Worm (Caenorhabditis elegans) whole organism, early embryonic: ENCODE data around the gene mtm-5.

Experiments used
- B0310.2 ChIP-seq: sonication (generic microtip); optimal IDR thresholded peaks from 2 replicates; lab custom pipeline; 2016; ENCODE audit warnings: mild to moderate bottlenecking, missing genetic modification characterization, missing compliant biosample characterization
- F13C5.2 ChIP-seq: sonication (generic microtip); optimal IDR thresholded peaks from 2 replicates; lab custom pipeline; 2017; ENCODE audit warnings: mild to moderate bottlenecking, missing genetic modification characterization, inconsistent platforms, missing compliant biosample characterization
- aly-1 ChIP-seq: sonication (generic microtip); optimal IDR thresholded peaks from 2 replicates; lab custom pipeline; 2016; ENCODE audit warnings: missing genetic modification characterization, missing compliant biosample characterization
- ama-1 ChIP-seq: fragments of 150-350 bp; optimal IDR thresholded peaks from 2 replicates; lab custom pipeline; 2014
- ceh-13 ChIP-seq: fragments of 200-800 bp; sonication (Bioruptor generic); optimal IDR thresholded peaks from 2 replicates; lab custom pipeline; 2018; ENCODE audit warnings: mild to moderate bottlenecking, missing genetic modification characterization, missing compliant biosample characterization
- ceh-36 ChIP-seq: sonication (generic microtip); optimal IDR thresholded peaks from 2 replicates; lab custom pipeline; 2016; ENCODE audit warnings: missing genetic modification characterization, inconsistent platforms, missing compliant biosample characterization
- ets-7 ChIP-seq: sonication (generic microtip); optimal IDR thresholded peaks from 2 replicates; lab custom pipeline; 2016; ENCODE audit warnings: missing genotype, missing genetic modification characterization, missing compliant biosample characterization
- flt-1 ChIP-seq: fragments of 200-800 bp; sonication (Bioruptor generic); IDR thresholded peaks from 2 replicates; pipeline ENCODE4 v1.3.6; 2022; ENCODE audit warnings: missing genetic modification characterization, missing compliant biosample characterization
- hmbx-1 ChIP-seq: sonication (generic microtip); optimal IDR thresholded peaks from 2 replicates; lab custom pipeline; 2016; ENCODE audit warnings: mild to moderate bottlenecking, missing genetic modification characterization, missing compliant biosample characterization
- hmg-4 ChIP-seq: fragments of 200-800 bp; sonication (Bioruptor generic); optimal IDR thresholded peaks from 2 replicates; lab custom pipeline; 2018; ENCODE audit warnings: mild to moderate bottlenecking, missing genetic modification characterization, missing compliant biosample characterization
- hnd-1 ChIP-seq: sonication (generic microtip); optimal IDR thresholded peaks from 2 replicates; lab custom pipeline; 2016; ENCODE audit warnings: missing genetic modification characterization, missing compliant biosample characterization
- pes-1 ChIP-seq: fragments of 200-800 bp; sonication (Bioruptor generic); IDR thresholded peaks from 2 replicates; pipeline ENCODE4 v1.3.6; 2022; ENCODE audit warnings: missing genetic modification reagents, missing genetic modification characterization, missing compliant biosample characterization
- scrt-1 ChIP-seq: fragments of 200-800 bp; sonication (Bioruptor generic); IDR thresholded peaks from 2 replicates; pipeline ENCODE4 v1.3.6; 2022; ENCODE audit warnings: missing genetic modification characterization, missing compliant biosample characterization
- sea-1 ChIP-seq: fragments of 200-800 bp; sonication (Bioruptor generic); conservative IDR thresholded peaks from 2 replicates; pipeline ENCODE4 v1.3.6; 2022; ENCODE audit warnings: missing genetic modification characterization, missing compliant biosample characterization
- tbx-11 ChIP-seq: fragments of 200-800 bp; sonication (Bioruptor generic); IDR thresholded peaks from 2 replicates; pipeline ENCODE4 v1.3.6; 2022; ENCODE audit warnings: missing genetic modification characterization, missing compliant biosample characterization
- tbx-37 ChIP-seq: fragments of 200-800 bp; sonication (Bioruptor generic); conservative IDR thresholded peaks from 2 replicates; pipeline ENCODE4 v1.3.6; 2022; ENCODE audit warnings: missing genetic modification reagents, missing genetic modification characterization, missing compliant biosample characterization
- tra-4 ChIP-seq: sonication (generic microtip); optimal IDR thresholded peaks from 2 replicates; lab custom pipeline; 2017; ENCODE audit warnings: missing genetic modification characterization, missing compliant biosample characterization

Gene mtm-5

DNA sequence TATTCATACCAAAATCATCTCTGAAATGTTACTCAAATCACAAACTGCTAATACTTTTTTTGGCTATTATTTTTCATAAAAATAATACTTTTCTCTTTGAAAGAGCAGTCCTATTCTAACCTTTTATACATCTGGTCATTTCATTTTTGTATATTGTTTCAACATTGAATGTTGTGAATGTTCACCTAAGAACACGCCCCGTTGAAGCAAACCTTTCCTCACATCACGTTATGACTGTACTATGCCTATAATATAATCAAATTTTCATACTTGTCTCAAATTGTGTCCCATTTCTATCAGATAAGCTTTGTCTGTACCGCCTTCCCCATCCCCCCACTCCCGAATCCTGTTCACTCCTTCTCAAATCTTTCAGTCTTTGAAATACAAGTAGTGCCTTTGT lies 24.9 kb downstream of the mtm-5 start:
- no peak for TF ChIP-seq hmbx-1 (tag; lab: Kevin White, UChicago)
- no peak for TF ChIP-seq ama-1
- TF ChIP-seq B0310.2 (tag; lab: Kevin White, UChicago), result no peak
- TF ChIP-seq ceh-13, result no peak
- no peak for TF ChIP-seq tbx-37
- TF ChIP-seq hnd-1 (tag; lab: Kevin White, UChicago), result no peak
- TF ChIP-seq ceh-36 (tag; lab: Kevin White, UChicago), result no peak

DNA sequence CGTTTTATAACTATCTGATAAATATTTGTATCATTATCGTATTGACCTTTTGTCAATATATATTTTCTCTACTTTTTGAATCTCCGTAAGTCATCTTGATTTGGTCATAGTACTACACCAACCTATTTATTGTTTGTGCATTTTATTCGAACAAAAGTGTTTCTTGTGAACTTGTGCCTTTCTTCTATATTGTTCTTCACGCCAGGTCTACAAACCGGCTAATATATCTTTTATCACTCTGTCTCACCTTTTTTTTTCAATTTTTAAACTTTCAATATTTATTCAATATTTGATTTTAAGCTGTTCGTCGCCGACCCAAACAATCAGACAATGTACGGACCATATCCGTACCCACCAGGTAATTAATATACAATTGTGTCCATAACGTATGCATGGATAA lies 27.1 kb downstream of the mtm-5 start, which contains the start of gene hrpa-2:
Gene hrpa-2, plus strand, starts transcription at position 301 of the 400 bp plus-strand sequence.
- TF ChIP-seq ceh-13, result no peak
- no peak for TF ChIP-seq B0310.2 (tag; lab: Kevin White, UChicago)
- no peak for TF ChIP-seq aly-1
- TF ChIP-seq hmbx-1 (tag; lab: Kevin White, UChicago), result no peak
- no peak for TF ChIP-seq tra-4 (tag; lab: Kevin White, UChicago)
- TF ChIP-seq ceh-36 (tag; lab: Kevin White, UChicago), result no peak
- TF ChIP-seq sea-1 (GFP tag; lab: Robert Waterston, UW), result no peak
- TF ChIP-seq flt-1 (GFP tag; lab: Robert Waterston, UW), result no peak
- no peak for TF ChIP-seq hmg-4
- TF ChIP-seq pes-1, result no peak
- no peak for TF ChIP-seq ets-7 (tag; lab: Kevin White, UChicago)
- TF ChIP-seq scrt-1 (GFP tag; lab: Robert Waterston, UW), result no peak
- no peak for TF ChIP-seq ama-1
- TF ChIP-seq hnd-1 (tag; lab: Kevin White, UChicago), result no peak

DNA sequence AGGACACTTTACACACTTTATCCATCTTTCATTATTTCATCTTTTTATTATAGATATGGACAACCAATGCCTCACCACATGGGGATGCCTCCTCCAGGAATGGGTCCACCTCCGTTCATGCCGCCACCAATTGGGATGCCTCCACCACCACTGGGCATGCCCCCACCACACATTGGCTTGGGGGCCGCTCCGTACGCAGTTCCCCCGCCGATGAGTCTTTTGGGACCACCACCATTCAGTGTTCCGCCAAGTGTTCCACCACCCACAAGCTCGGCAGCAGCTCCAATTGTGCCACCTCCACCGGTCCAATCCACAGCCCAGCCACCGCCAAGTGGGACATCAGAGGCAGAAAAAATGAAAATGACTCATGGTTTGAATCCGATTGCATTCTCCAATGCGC lies 28.4 kb downstream of the mtm-5 start:
- TF ChIP-seq hnd-1 (tag; lab: Kevin White, UChicago), result no peak
- peak; percentile 50 for TF ChIP-seq aly-1

DNA sequence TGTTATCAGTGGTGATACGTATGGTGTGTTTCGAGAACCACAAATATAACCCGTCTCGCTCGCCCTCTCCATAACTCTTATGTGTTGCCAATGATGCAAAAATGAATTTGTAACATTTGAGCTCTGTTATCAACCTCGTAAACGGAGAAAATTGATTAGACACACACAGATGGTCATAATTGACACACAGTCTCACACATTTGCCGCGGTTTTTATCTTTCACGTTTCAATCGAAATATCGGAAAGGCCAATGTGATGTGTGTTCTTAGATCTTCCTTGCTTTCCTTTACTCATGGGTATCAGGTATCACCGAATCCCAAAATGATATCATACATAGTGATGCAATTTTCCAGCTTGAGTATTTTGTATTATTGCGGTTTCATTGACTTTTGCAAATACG lies 29.6 kb downstream of the mtm-5 start:
- TF ChIP-seq B0310.2 (tag; lab: Kevin White, UChicago), result no peak
- no peak for TF ChIP-seq hnd-1 (tag; lab: Kevin White, UChicago)
- no peak for TF ChIP-seq pes-1
- TF ChIP-seq aly-1, result no peak
- TF ChIP-seq flt-1 (GFP tag; lab: Robert Waterston, UW), result no peak
- no peak for TF ChIP-seq F13C5.2 (tag; lab: Kevin White, UChicago)
- no peak for TF ChIP-seq hmg-4
- no peak for TF ChIP-seq ceh-36 (tag; lab: Kevin White, UChicago)
- TF ChIP-seq ama-1, result no peak
- TF ChIP-seq scrt-1 (GFP tag; lab: Robert Waterston, UW), result no peak
- no peak for TF ChIP-seq tbx-11
- TF ChIP-seq hmbx-1 (tag; lab: Kevin White, UChicago), result no peak

DNA sequence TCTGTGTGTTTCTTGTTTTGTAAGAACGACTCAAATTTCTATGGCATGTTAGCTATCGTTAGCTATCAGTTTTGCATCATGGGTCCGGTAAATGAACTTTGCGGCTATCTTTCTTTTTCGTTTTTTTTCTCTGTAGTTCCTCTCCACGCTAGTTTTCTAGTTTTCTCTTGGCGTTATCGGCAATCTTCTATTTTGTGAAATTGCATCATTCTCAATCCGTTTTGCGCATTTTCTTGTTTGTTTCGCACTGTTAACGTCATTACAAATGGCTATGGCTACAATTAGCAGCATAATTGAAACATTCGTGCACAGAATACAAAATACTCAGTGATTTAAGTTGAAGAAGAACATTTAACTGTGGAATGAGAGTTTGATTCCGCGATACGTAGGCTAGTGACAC lies 30.2 kb downstream of the mtm-5 start:
- TF ChIP-seq ceh-36 (tag; lab: Kevin White, UChicago) (no peak), pes-1 (no peak), tra-4 (tag; lab: Kevin White, UChicago) (no peak), ama-1 (no peak), sea-1 (GFP tag; lab: Robert Waterston, UW) (no peak), flt-1 (GFP tag; lab: Robert Waterston, UW) (no peak), scrt-1 (GFP tag; lab: Robert Waterston, UW) (no peak), hmbx-1 (tag; lab: Kevin White, UChicago) (no peak), hnd-1 (tag; lab: Kevin White, UChicago) (no peak), F13C5.2 (tag; lab: Kevin White, UChicago) (no peak), ceh-13 (no peak), tbx-11 (no peak), B0310.2 (tag; lab: Kevin White, UChicago) (no peak), hmg-4 (no peak)

DNA sequence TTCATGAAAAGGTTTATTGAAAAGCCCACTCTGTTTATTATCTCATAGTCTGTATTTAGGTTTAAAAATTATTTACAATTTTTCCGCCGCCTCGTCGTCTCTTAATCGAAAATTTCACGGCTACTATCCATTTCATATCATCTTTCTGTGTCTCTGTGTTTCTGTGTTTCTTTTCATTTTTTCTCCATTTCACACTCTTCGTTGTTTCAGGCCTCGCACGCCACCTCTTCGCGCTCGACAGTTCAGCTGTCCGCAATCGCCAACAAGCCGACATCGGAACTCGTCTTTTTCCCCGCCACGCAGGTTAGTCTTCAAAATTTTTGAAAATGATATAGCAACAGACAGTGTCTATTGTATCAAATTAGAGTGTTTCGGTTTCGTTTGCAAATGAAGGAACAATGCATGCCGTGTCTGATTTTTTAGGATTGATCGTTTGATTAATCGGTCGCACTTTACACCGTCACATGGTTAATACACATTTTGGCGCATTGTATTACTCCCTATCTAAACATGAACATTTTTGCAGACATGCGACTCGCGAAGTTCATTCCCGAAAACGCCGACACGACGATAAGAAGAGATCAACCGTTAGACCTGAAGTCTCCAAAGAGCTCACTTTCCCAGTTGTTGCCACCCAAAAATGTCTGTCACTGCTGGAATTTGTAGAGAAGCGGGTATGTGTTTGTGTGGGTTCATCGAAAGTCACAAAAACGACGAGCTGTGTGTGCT lies 32.1 kb downstream of the mtm-5 start:
- TF ChIP-seq ets-7 (tag; lab: Kevin White, UChicago), result no peak

DNA sequence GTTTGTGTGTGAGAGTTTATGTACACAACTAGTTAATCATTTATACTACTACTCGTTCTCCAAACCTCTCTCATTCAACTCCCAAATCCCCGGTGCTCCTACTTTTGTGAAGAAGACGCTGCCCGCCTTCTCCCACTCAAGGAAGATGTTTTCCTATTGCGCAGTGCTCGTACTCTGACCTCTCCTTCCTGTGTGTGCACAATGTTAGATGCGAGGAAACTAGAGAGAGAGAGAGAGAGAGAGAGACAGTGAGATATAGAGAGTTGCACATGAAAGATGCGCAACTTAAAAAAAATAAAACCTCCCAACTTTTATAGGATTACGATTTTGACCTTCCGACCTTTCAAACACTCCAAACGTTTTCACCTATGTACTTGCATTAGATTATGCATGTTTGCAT lies 32.7 kb downstream of the mtm-5 start:
- TF ChIP-seq hmg-4 (peak; percentile 33), ceh-13 (no peak)

DNA sequence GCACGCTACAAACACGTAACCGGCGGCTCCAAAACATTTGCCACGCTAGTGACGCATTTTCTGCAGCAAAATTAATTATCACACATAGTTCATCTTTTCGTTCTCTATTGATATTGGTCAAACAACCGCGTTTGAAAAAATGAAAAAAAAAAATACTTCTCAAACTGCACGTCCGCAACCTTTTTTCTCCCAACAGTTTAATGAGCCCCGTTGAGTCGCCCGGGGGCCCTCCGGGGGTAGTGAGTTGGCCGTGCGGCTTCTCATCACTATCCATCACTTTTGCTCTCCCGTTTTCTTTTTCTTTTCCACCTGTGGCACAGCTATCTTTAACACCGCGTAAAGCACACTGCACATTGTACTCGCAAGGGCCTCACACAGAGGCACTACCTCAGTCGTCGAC lies 33.8 kb downstream of the mtm-5 start:
- no peak for TF ChIP-seq aly-1
- TF ChIP-seq F13C5.2 (tag; lab: Kevin White, UChicago), result no peak
- TF ChIP-seq ama-1, result no peak

DNA sequence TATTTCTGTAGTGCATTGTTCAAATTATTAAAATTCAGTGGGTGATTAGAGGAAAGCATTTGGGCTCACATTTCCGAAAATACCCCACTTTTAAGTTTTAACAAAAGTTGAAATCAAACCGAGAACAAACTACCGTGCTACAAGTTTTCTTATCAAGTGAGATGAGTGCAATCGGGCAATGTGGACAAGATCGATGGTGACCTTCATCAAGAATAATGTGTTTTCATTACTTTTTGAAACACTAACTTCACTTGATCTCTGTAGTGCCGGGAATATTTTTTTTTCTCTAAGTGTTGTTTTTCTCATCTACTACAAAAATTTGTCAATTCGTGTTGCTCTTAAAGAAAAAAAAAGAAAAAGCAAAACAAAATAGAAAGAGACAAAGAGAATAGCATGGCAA lies 34.4 kb downstream of the mtm-5 start:
- no peak for TF ChIP-seq hmbx-1 (tag; lab: Kevin White, UChicago)
- TF ChIP-seq ets-7 (tag; lab: Kevin White, UChicago), result no peak
- TF ChIP-seq F13C5.2 (tag; lab: Kevin White, UChicago), result no peak
- no peak for TF ChIP-seq hmg-4
- no peak for TF ChIP-seq hnd-1 (tag; lab: Kevin White, UChicago)
- TF ChIP-seq flt-1 (GFP tag; lab: Robert Waterston, UW), result no peak
- TF ChIP-seq ceh-13, result no peak
- no peak for TF ChIP-seq B0310.2 (tag; lab: Kevin White, UChicago)
- no peak for TF ChIP-seq pes-1
- no peak for TF ChIP-seq scrt-1 (GFP tag; lab: Robert Waterston, UW)
- no peak for TF ChIP-seq tbx-37
